Worm (Caenorhabditis elegans) whole organism, L1 larva: ENCODE measurements around the gene hlh-12.
A peak's percentile ranks its signal among the peaks of the same experiment; 100 is the strongest.

Experiments
- C04F5.9 ChIP-seq: sonication (generic microtip); optimal IDR thresholded peaks from 2 replicates; lab custom pipeline; 2016; ENCODE audit warnings: missing genetic modification characterization, missing compliant biosample characterization
- C34B4.2 ChIP-seq: sonication (generic microtip); optimal IDR thresholded peaks from 2 replicates; lab custom pipeline; 2017; ENCODE audit warnings: mild to moderate bottlenecking, missing genetic modification characterization, missing compliant biosample characterization
- F16B12.6 ChIP-seq: fragments of 150-350 bp; optimal IDR thresholded peaks from 2 replicates; lab custom pipeline; 2014; ENCODE audit warnings: missing biosample characterization, missing genetic modification characterization
- Y116A8C.19 ChIP-seq: sonication (generic microtip); optimal IDR thresholded peaks from 2 replicates; lab custom pipeline; 2016; ENCODE audit warnings: missing compliant biosample characterization, missing genetic modification characterization, borderline replicate concordance
- aha-1 ChIP-seq: fragments of 150-350 bp; optimal IDR thresholded peaks from 2 replicates; lab custom pipeline; 2014; ENCODE audit warnings: missing biosample characterization, missing genetic modification characterization
- alr-1 ChIP-seq: fragments of 200-800 bp; sonication (Bioruptor generic); optimal IDR thresholded peaks from 2 replicates; lab custom pipeline; 2018; ENCODE audit warnings: borderline replicate concordance, mild to moderate bottlenecking, missing genetic modification characterization, missing compliant biosample characterization
- aly-2 ChIP-seq: fragments of 150-350 bp; optimal IDR thresholded peaks from 2 replicates; lab custom pipeline; 2014; ENCODE audit warnings: missing biosample characterization, missing genetic modification characterization
- blmp-1 ChIP-seq: fragments of 150-350 bp; optimal IDR thresholded peaks from 2 replicates; lab custom pipeline; 2014; ENCODE audit warnings: missing biosample characterization, missing genetic modification characterization
- ceh-63 ChIP-seq: fragments of 200-800 bp; sonication (Bioruptor generic); optimal IDR thresholded peaks from 2 replicates; lab custom pipeline; 2018; ENCODE audit warnings: mild to moderate bottlenecking, missing genetic modification characterization, missing compliant biosample characterization
- ceh-88 ChIP-seq: fragments of 200-800 bp; sonication (Bioruptor generic); IDR thresholded peaks from 2 replicates; pipeline ENCODE4 v1.3.6; 2022; ENCODE audit warnings: missing genetic modification characterization, missing compliant biosample characterization
- dpl-1 ChIP-seq, 3 experiments: fragments of 150-350 bp in 2 of 3; sonication (generic microtip) in 1 of 3; optimal IDR thresholded peaks; 2 replicates each; lab custom pipeline; 2014 to 2017; ENCODE audit warnings: missing biosample characterization in 3 of 3, missing genetic modification characterization in 3 of 3, missing genetic modification reagents in 3 of 3
- dsc-1 ChIP-seq: sonication (generic microtip); optimal IDR thresholded peaks from 2 replicates; lab custom pipeline; 2016; ENCODE audit warnings: mild to moderate bottlenecking, missing genetic modification characterization, missing compliant biosample characterization
- egl-13 ChIP-seq: sonication (generic microtip); optimal IDR thresholded peaks from 2 replicates; lab custom pipeline; 2016; ENCODE audit warnings: missing genotype, missing genetic modification reagents, missing genetic modification characterization, missing compliant biosample characterization
- elt-2 ChIP-seq: sonication (generic microtip); optimal IDR thresholded peaks from 2 replicates; lab custom pipeline; 2016; ENCODE audit warnings: missing genetic modification characterization, mild to moderate bottlenecking, inconsistent platforms, missing compliant biosample characterization, missing genetic modification reagents
- fkh-4 ChIP-seq: sonication (generic microtip); optimal IDR thresholded peaks from 2 replicates; lab custom pipeline; 2016; ENCODE audit warnings: missing compliant biosample characterization, missing genetic modification characterization, borderline replicate concordance
- fkh-8 ChIP-seq: sonication (generic microtip); optimal IDR thresholded peaks from 2 replicates; lab custom pipeline; 2016; ENCODE audit warnings: mild to moderate bottlenecking, missing genetic modification characterization, missing compliant biosample characterization
- fos-1 ChIP-seq: fragments of 150-350 bp; optimal IDR thresholded peaks from 2 replicates; lab custom pipeline; 2014; ENCODE audit warnings: missing biosample characterization, missing genetic modification characterization
- irx-1 ChIP-seq: sonication (generic microtip); optimal IDR thresholded peaks from 2 replicates; lab custom pipeline; 2016; ENCODE audit warnings: missing genetic modification characterization, missing compliant biosample characterization
- jun-1 ChIP-seq: fragments of 150-350 bp; optimal IDR thresholded peaks from 2 replicates; lab custom pipeline; 2014; ENCODE audit warnings: missing biosample characterization, missing genetic modification reagents, missing genetic modification characterization
- lin-14 ChIP-seq: fragments of 200-800 bp; sonication (Bioruptor generic); optimal IDR thresholded peaks from 2 replicates; lab custom pipeline; 2018; ENCODE audit warnings: mild to moderate bottlenecking, missing genetic modification characterization, moderate library complexity, missing compliant biosample characterization
- lin-35 ChIP-seq, 2 experiments: fragments of 150-350 bp; optimal IDR thresholded peaks; 2 replicates each; lab custom pipeline; 2014; ENCODE audit warnings: missing biosample characterization in 2 of 2, missing genetic modification characterization in 2 of 2, missing genetic modification reagents in 2 of 2
- lir-3 ChIP-seq: sonication (generic microtip); optimal IDR thresholded peaks from 2 replicates; lab custom pipeline; 2016; ENCODE audit warnings: mild to moderate bottlenecking, missing genetic modification characterization, moderate library complexity, missing compliant biosample characterization; ENCODE audit not compliant: poor library complexity
- lsy-2 ChIP-seq, 2 experiments: fragments of 150-350 bp; optimal IDR thresholded peaks; 2 replicates each; lab custom pipeline; 2014; ENCODE audit warnings: missing biosample characterization in 2 of 2, missing genetic modification characterization in 2 of 2
- mdl-1 ChIP-seq, 2 experiments: fragments of 150-350 bp; optimal IDR thresholded peaks; 2 replicates each; lab custom pipeline; 2014 to 2017; ENCODE audit warnings: missing biosample characterization in 2 of 2, missing genetic modification characterization in 2 of 2, inconsistent platforms in 1 of 2
- mep-1 ChIP-seq: fragments of 150-350 bp; optimal IDR thresholded peaks from 2 replicates; lab custom pipeline; 2014; ENCODE audit warnings: missing biosample characterization, missing genetic modification characterization
- nhr-11 ChIP-seq: fragments of 150-350 bp; optimal IDR thresholded peaks from 2 replicates; lab custom pipeline; 2014; ENCODE audit warnings: missing biosample characterization, missing genetic modification characterization
- nhr-237 ChIP-seq: fragments of 150-350 bp; optimal IDR thresholded peaks from 2 replicates; lab custom pipeline; 2014; ENCODE audit warnings: missing biosample characterization, missing genetic modification characterization
- nhr-28 ChIP-seq: fragments of 150-350 bp; optimal IDR thresholded peaks from 2 replicates; lab custom pipeline; 2014; ENCODE audit warnings: missing biosample characterization, missing genetic modification characterization
- nhr-77 ChIP-seq: fragments of 150-350 bp; optimal IDR thresholded peaks from 2 replicates; lab custom pipeline; 2014; ENCODE audit warnings: missing biosample characterization, missing genetic modification characterization
- nhr-84 ChIP-seq: sonication (generic microtip); optimal IDR thresholded peaks from 2 replicates; lab custom pipeline; 2017; ENCODE audit warnings: missing biosample characterization, missing genetic modification characterization
- nhr-85 ChIP-seq: sonication (generic microtip); peaks from one replicate; lab custom pipeline; 2016; ENCODE audit warnings: missing genetic modification characterization, inconsistent platforms, missing compliant biosample characterization
- nhr-90 ChIP-seq: sonication (generic microtip); optimal IDR thresholded peaks from 2 replicates; lab custom pipeline; 2016; ENCODE audit warnings: mild to moderate bottlenecking, missing genetic modification characterization, missing compliant biosample characterization; ENCODE audit not compliant: poor library complexity
- pag-3 ChIP-seq: sonication (generic microtip); optimal IDR thresholded peaks from 2 replicates; lab custom pipeline; 2017; ENCODE audit warnings: missing genetic modification characterization, mild to moderate bottlenecking, missing compliant biosample characterization, antibody characterized with exemption, borderline replicate concordance; ENCODE audit not compliant: insufficient read depth
- skn-1 ChIP-seq: fragments of 150-350 bp; optimal IDR thresholded peaks from 2 replicates; lab custom pipeline; 2014; ENCODE audit warnings: missing biosample characterization, missing genetic modification characterization
- sptf-1 ChIP-seq: fragments of 150-350 bp; optimal IDR thresholded peaks from 2 replicates; lab custom pipeline; 2014; ENCODE audit warnings: missing biosample characterization, missing genetic modification characterization
- sup-37 ChIP-seq: fragments of 200-800 bp; sonication (Bioruptor generic); optimal IDR thresholded peaks from 2 replicates; lab custom pipeline; 2018; ENCODE audit warnings: mild to moderate bottlenecking, missing genetic modification characterization, missing compliant biosample characterization
- tlp-1 ChIP-seq: fragments of 150-350 bp; optimal IDR thresholded peaks from 2 replicates; lab custom pipeline; 2014; ENCODE audit warnings: missing biosample characterization, missing genetic modification characterization
- unc-130 ChIP-seq: fragments of 150-350 bp; optimal IDR thresholded peaks from 2 replicates; lab custom pipeline; 2017; ENCODE audit warnings: missing biosample characterization, missing genetic modification characterization, inconsistent platforms
- unc-62 ChIP-seq: fragments of 150-350 bp; optimal IDR thresholded peaks from 2 replicates; lab custom pipeline; 2014; ENCODE audit warnings: missing biosample characterization, missing genetic modification reagents, missing genetic modification characterization
- unc-86 ChIP-seq: sonication (generic microtip); optimal IDR thresholded peaks from 2 replicates; lab custom pipeline; 2016; ENCODE audit warnings: missing genetic modification characterization, missing compliant biosample characterization
- vab-15 ChIP-seq: sonication (generic microtip); optimal IDR thresholded peaks from 2 replicates; lab custom pipeline; 2017; ENCODE audit warnings: missing genotype, mild to moderate bottlenecking, missing genetic modification characterization, missing compliant biosample characterization
- xbp-1 ChIP-seq: sonication (generic microtip); optimal IDR thresholded peaks from 2 replicates; lab custom pipeline; 2016; ENCODE audit warnings: missing genetic modification characterization, missing compliant biosample characterization
- zip-4 ChIP-seq: fragments of 200-800 bp; sonication (Bioruptor generic); optimal IDR thresholded peaks from 2 replicates; lab custom pipeline; 2018; ENCODE audit warnings: mild to moderate bottlenecking, missing genetic modification characterization, moderate library complexity, missing compliant biosample characterization
- ztf-11 ChIP-seq, 2 experiments: sonication (generic microtip); optimal IDR thresholded peaks; 2 replicates each; lab custom pipeline; 2016 to 2017; ENCODE audit warnings: missing genetic modification characterization in 2 of 2, missing biosample characterization in 1 of 2, missing compliant biosample characterization in 1 of 2

Gene hlh-12

ce11 chrIV:8526050-8526449, 46.8 kb upstream of the hlh-12 start (continued):
- TF ChIP-seq fkh-8 (tag; lab: Kevin White, UChicago) (no peak), elt-2 (tag; lab: Kevin White, UChicago) (peak; percentile 37), xbp-1 (peak; percentile 31), aha-1 (tag; lab: Kevin White, UChicago) (no peak), alr-1 (tag; lab: Kevin White, UChicago) (no peak), nhr-237 (tag; lab: Kevin White, UChicago) (no peak), unc-86 (tag; lab: Kevin White, UChicago) (no peak), nhr-77 (no peak), ceh-88 (GFP tag; lab: Robert Waterston, UW) (no peak; the same call in 1 of the 2 replicates), sptf-1 (no peak), skn-1 (tag; lab: Kevin White, UChicago) (peak; percentile 1), lin-35 (GFP tag; optimal IDR thresholded peaks at IDR 0.05; lab: Kevin White, UChicago) (peak in 1 of 2 experiments; percentile 67), ztf-11 (tag; optimal IDR thresholded peaks at IDR 0.05; lab: Kevin White, UChicago) (no peak), ceh-63 (GFP tag; lab: Kevin White, UChicago) (no peak), jun-1 (tag; lab: Kevin White, UChicago) (no peak), lir-3 (peak; percentile 32), egl-13 (no peak), dpl-1 (GFP tag; optimal IDR thresholded peaks at IDR 0.05; lab: Kevin White, UChicago) (peak in 1 of 3 experiments; percentile 25), zip-4 (GFP tag; lab: Kevin White, UChicago) (no peak), dsc-1 (no peak), Y116A8C.19 (tag; lab: Kevin White, UChicago) (no peak), nhr-28 (tag; lab: Kevin White, UChicago) (no peak), fkh-4 (tag; lab: Kevin White, UChicago) (no peak), mep-1 (tag; lab: Kevin White, UChicago) (peak; percentile 67), pag-3 (tag; lab: Kevin White, UChicago) (no peak), blmp-1 (tag; lab: Kevin White, UChicago) (peak; percentile 86), mdl-1 (tag; optimal IDR thresholded peaks at IDR 0.05; lab: Kevin White, UChicago) (peak in 1 of 2 experiments; percentile 91), vab-15 (tag; lab: Kevin White, UChicago) (no peak), unc-62 (GFP tag; lab: Kevin White, UChicago) (no peak), lsy-2 (tag; optimal IDR thresholded peaks at IDR 0.05; lab: Kevin White, UChicago) (peak; percentile 73 to 91), unc-130 (tag; lab: Kevin White, UChicago) (peak; percentile 49), irx-1 (tag; lab: Kevin White, UChicago) (peak; percentile 49), nhr-90 (tag; lab: Kevin White, UChicago) (peak; percentile 59), tlp-1 (tag; lab: Kevin White, UChicago) (no peak)

ce11 chrIV:8523981-8524380, 44.7 kb upstream of the hlh-12 start:
- TF ChIP-seq C34B4.2 (tag; lab: Kevin White, UChicago): no peak
- TF ChIP-seq sup-37 (GFP tag; lab: Kevin White, UChicago): no peak
- no peak for TF ChIP-seq fos-1 (tag; lab: Kevin White, UChicago)
- no peak for TF ChIP-seq F16B12.6 (tag; lab: Kevin White, UChicago)
- TF ChIP-seq fkh-4 (tag; lab: Kevin White, UChicago): no peak
- no peak for TF ChIP-seq nhr-85
- TF ChIP-seq zip-4 (GFP tag; lab: Kevin White, UChicago): no peak
- TF ChIP-seq elt-2 (tag; lab: Kevin White, UChicago): no peak

DNA sequence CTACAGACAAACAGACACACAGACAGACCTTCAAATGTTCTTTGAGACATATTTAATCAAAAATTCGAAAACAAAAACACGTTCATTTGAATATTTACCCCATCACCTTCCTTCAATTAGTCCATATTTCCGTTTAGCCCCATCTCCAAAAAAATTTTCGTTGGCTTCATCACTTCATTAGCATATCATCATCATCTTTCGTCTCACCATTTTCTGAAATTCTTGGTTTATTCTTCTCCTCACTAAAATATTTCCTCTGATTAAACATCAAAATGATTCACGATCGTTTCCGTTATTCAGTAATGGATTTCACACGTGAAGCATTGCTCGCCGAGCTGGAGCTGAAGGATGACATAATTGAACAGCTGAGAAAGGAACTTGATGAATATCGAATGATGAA, 41.3 kb upstream of the hlh-12 start, which contains the start of gene pkg-2:
TSS of gene pkg-2 (plus strand) at position 301 of the 400 bp plus-strand sequence.
- no peak for TF ChIP-seq aly-2
- no peak for TF ChIP-seq nhr-84 (tag; lab: Kevin White, UChicago)
- no peak for TF ChIP-seq fkh-8 (tag; lab: Kevin White, UChicago)
- no peak for TF ChIP-seq nhr-90 (tag; lab: Kevin White, UChicago)
- no peak for TF ChIP-seq C04F5.9 (tag; lab: Kevin White, UChicago)
- TF ChIP-seq alr-1 (tag; lab: Kevin White, UChicago): no peak
- no peak for TF ChIP-seq xbp-1
- no peak for TF ChIP-seq nhr-11 (tag; lab: Kevin White, UChicago)
- no peak for TF ChIP-seq aha-1 (tag; lab: Kevin White, UChicago)
- no peak for TF ChIP-seq lin-14 (GFP tag; lab: Kevin White, UChicago)
- TF ChIP-seq, all 84 proteins: peak for 0
